Worm (Caenorhabditis elegans): ENCODE measurements around the gene ptr-24.
A peak's percentile ranks its signal among the peaks of the same experiment; 100 is the strongest.

ptr-24 gene

ce11 chrX:13358573-13358972, 20.7 kb downstream of the ptr-24 start (continued):
- no peak for TF ChIP-seq lir-3 (tag; optimal IDR thresholded peaks at IDR 0.05)
- no peak for TF ChIP-seq ceh-32 (tag; optimal IDR thresholded peaks at IDR 0.05; ENCODE audit: poor library complexity)
- no peak for TF ChIP-seq nhr-237 (tag; optimal IDR thresholded peaks at IDR 0.05)
- no peak for TF ChIP-seq mdt-29 (GFP tag; IDR thresholded peaks at IDR 0.05)
- TF ChIP-seq pqm-1 (tag; optimal IDR thresholded peaks at IDR 0.05) = no peak
- TF ChIP-seq nhr-77 (tag; optimal IDR thresholded peaks at IDR 0.05) = peak; percentile 76
- TF ChIP-seq spr-3 (GFP tag; optimal IDR thresholded peaks at IDR 0.05) = no peak
- TF ChIP-seq hlh-11 (tag; optimal IDR thresholded peaks at IDR 0.05) = peak; percentile 95
- peak; percentile 99 for TF ChIP-seq aha-1 (tag)
- peak; percentile 98 for TF ChIP-seq hlh-30 (tag; optimal IDR thresholded peaks at IDR 0.05; ENCODE audit: insufficient read depth)
- TF ChIP-seq ZK546.5 (tag; optimal IDR thresholded peaks at IDR 0.05) = no peak
- TF ChIP-seq nhr-48 (tag; optimal IDR thresholded peaks at IDR 0.05) = peak; percentile 98
- no peak for TF ChIP-seq R02D3.7 (tag; optimal IDR thresholded peaks at IDR 0.05)
- peak; percentile 99 for TF ChIP-seq mxl-2 (GFP tag; conservative IDR thresholded peaks at IDR 0.05)
- peak; percentile 76 for TF ChIP-seq lin-1 (GFP tag; IDR thresholded peaks at IDR 0.05)
- peak; percentile 31 for TF ChIP-seq fos-1 (tag; optimal IDR thresholded peaks at IDR 0.05)
- peak; percentile 13 for TF ChIP-seq dpl-1 (GFP tag; optimal IDR thresholded peaks at IDR 0.05)
- peak; percentile 23 for TF ChIP-seq mes-2 (tag; optimal IDR thresholded peaks at IDR 0.05; ENCODE audit: poor library complexity, severe bottlenecking)
- TF ChIP-seq ztf-7 (tag; optimal IDR thresholded peaks at IDR 0.05) = peak; percentile 49
- no peak for TF ChIP-seq sdz-12 (GFP tag; optimal IDR thresholded peaks at IDR 0.05)
- TF ChIP-seq T26A8.4 (GFP tag; IDR thresholded peaks at IDR 0.05) = peak; percentile 68
- peak; percentile 94 for TF ChIP-seq nhr-10 (tag; optimal IDR thresholded peaks at IDR 0.05)
- TF ChIP-seq hif-1 (tag; optimal IDR thresholded peaks at IDR 0.05) = peak; percentile 53 to 96
- TF ChIP-seq hmg-1.1 (GFP tag; IDR thresholded peaks at IDR 0.05) = peak; percentile 49
- TF ChIP-seq egl-27 (tag; optimal IDR thresholded peaks at IDR 0.05) = peak; percentile 77
- TF ChIP-seq nhr-102 (tag; optimal IDR thresholded peaks at IDR 0.05) = peak; percentile 83
- TF ChIP-seq fkh-10 (GFP tag; optimal IDR thresholded peaks at IDR 0.05) = peak; percentile 65
- peak; percentile 78 for TF ChIP-seq nhr-6 (tag; optimal IDR thresholded peaks at IDR 0.05)
- peak; percentile 45; the same call in 1 of the 2 replicates for TF ChIP-seq php-3 (GFP tag; IDR thresholded peaks at IDR 0.05)
- TF ChIP-seq nhr-42 (GFP tag; IDR thresholded peaks at IDR 0.05) = peak; percentile 68; the same call in 1 of the 2 replicates
- peak; percentile 77 to 94 for TF ChIP-seq mdl-1 (tag; optimal IDR thresholded peaks at IDR 0.05)
- TF ChIP-seq Y5F2A.4 (GFP tag; optimal IDR thresholded peaks at IDR 0.05) = no peak
- peak; percentile 80 for TF ChIP-seq nhr-25 (tag; optimal IDR thresholded peaks at IDR 0.05; ENCODE audit: borderline replicate concordance, insufficient read depth)
- peak; percentile 91 for TF ChIP-seq nhr-28 (tag; optimal IDR thresholded peaks at IDR 0.05)
- peak in 1 of 2 experiments; percentile 98 for TF ChIP-seq unc-62 (GFP tag; optimal IDR thresholded peaks at IDR 0.05 in 1 of 2)
- no peak for TF ChIP-seq unc-62 (tag; optimal IDR thresholded peaks at IDR 0.05)
- TF ChIP-seq vab-7 (GFP tag; IDR thresholded peaks at IDR 0.05) = no peak
- 0 out of 2 replicates have a peak, but pooled peaks have one; percentile 20 for TF ChIP-seq saeg-2 (GFP tag; IDR thresholded peaks at IDR 0.05)
- TF ChIP-seq ceh-20 (GFP tag; IDR thresholded peaks at IDR 0.05) = 0 out of 2 replicates have a peak, but pooled peaks have one; percentile 16
- peak; percentile 100 for TF ChIP-seq mxl-3 (GFP tag; optimal IDR thresholded peaks at IDR 0.05)
- TF ChIP-seq tra-1 (GFP tag; IDR thresholded peaks at IDR 0.05) = peak; percentile 94
- peak; percentile 89 for TF ChIP-seq gei-8 (GFP tag; optimal IDR thresholded peaks at IDR 0.05)

- TF ChIP-seq saeg-2 (GFP tag; IDR thresholded peaks at IDR 0.05) = no peak
- no peak for TF ChIP-seq ces-1 (GFP tag; optimal IDR thresholded peaks at IDR 0.05)
- peak in 1 of 2 experiments; percentile 23 for TF ChIP-seq mdl-1 (tag; optimal IDR thresholded peaks at IDR 0.05)
- TF ChIP-seq zip-2 (tag; optimal IDR thresholded peaks at IDR 0.05) = no peak
- no peak for TF ChIP-seq lir-3 (tag; optimal IDR thresholded peaks at IDR 0.05)
- no peak for TF ChIP-seq ceh-32 (tag; optimal IDR thresholded peaks at IDR 0.05; ENCODE audit: poor library complexity)
- TF ChIP-seq dpl-1 (GFP tag; optimal IDR thresholded peaks at IDR 0.05) = no peak
- no peak for TF ChIP-seq Y75B8A.6 (GFP tag; IDR thresholded peaks at IDR 0.05)
- no peak for TF ChIP-seq nhr-76 (tag; optimal IDR thresholded peaks at IDR 0.05)
- no peak for TF ChIP-seq unc-62 (GFP tag; optimal IDR thresholded peaks at IDR 0.05 in 1 of 2)
- TF ChIP-seq unc-62 (tag; optimal IDR thresholded peaks at IDR 0.05) = no peak
- no peak for TF ChIP-seq snpc-1.2 (GFP tag; IDR thresholded peaks at IDR 0.05)
- no peak for TF ChIP-seq nhr-25 (tag; optimal IDR thresholded peaks at IDR 0.05; ENCODE audit: borderline replicate concordance, insufficient read depth)
- TF ChIP-seq ceh-62 (tag; optimal IDR thresholded peaks at IDR 0.05) = no peak
- TF ChIP-seq vab-7 (GFP tag; IDR thresholded peaks at IDR 0.05) = no peak
- no peak for TF ChIP-seq ctbp-1 (GFP tag; IDR thresholded peaks at IDR 0.05)
- no peak for TF ChIP-seq nhr-10 (tag; optimal IDR thresholded peaks at IDR 0.05)
- TF ChIP-seq ceh-28 (tag; optimal IDR thresholded peaks at IDR 0.05) = no peak
- TF ChIP-seq ztf-11 (tag; optimal IDR thresholded peaks at IDR 0.05) = no peak
Observed at ce11 chrX:13359800-13360199, 22.0 kb downstream of the ptr-24 start.
